Fruit fly (Drosophila melanogaster) whole organism, prepupa: ENCODE measurements around the gene CG31189.

ENCODE experiments used
- CG11294 ChIP-seq: fragments of 200-800 bp; sonication (Bioruptor generic); IDR thresholded peaks from 2 replicates; pipeline ENCODE4 v1.3.6; 2022; ENCODE audit warnings: missing biosample characterization, missing genetic modification characterization
- CG11902 ChIP-seq: fragments of 200-800 bp; sonication (Bioruptor generic); optimal IDR thresholded peaks from 3 replicates; lab custom pipeline; 2016; ENCODE audit warnings: missing biosample characterization, missing genetic modification characterization
- CG1621 ChIP-seq: fragments of 200-800 bp; sonication (Bioruptor generic); optimal IDR thresholded peaks from 3 replicates; lab custom pipeline; 2018; ENCODE audit warnings: missing biosample characterization, mild to moderate bottlenecking, missing genetic modification characterization
- CG16779 ChIP-seq: fragments of 200-800 bp; sonication (Bioruptor generic); optimal IDR thresholded peaks from 3 replicates; lab custom pipeline; 2017; ENCODE audit warnings: missing biosample characterization, mild to moderate bottlenecking, missing genetic modification characterization
- CG3032 ChIP-seq: fragments of 200-800 bp; optimal IDR thresholded peaks from 2 replicates; lab custom pipeline; 2019; ENCODE audit warnings: missing biosample characterization, mild to moderate bottlenecking, missing genetic modification characterization, moderate library complexity
- CG3919 ChIP-seq: fragments of 200-800 bp; sonication (Bioruptor generic); optimal IDR thresholded peaks from 3 replicates; lab custom pipeline; 2016; ENCODE audit warnings: missing biosample characterization, missing genetic modification characterization
- CG6276 ChIP-seq: fragments of 200-800 bp; sonication (Bioruptor generic); optimal IDR thresholded peaks from 2 replicates; lab custom pipeline; 2017; ENCODE audit warnings: missing biosample characterization, mild to moderate bottlenecking, missing genetic modification characterization
- CG6808 ChIP-seq: fragments of 200-800 bp; sonication (Bioruptor generic); optimal IDR thresholded peaks from 3 replicates; lab custom pipeline; 2017; ENCODE audit warnings: missing biosample characterization, missing genetic modification characterization, mild to moderate bottlenecking, moderate library complexity, missing genetic modification reagents
- CG6854 ChIP-seq: fragments of 200-800 bp; sonication (Bioruptor generic); optimal IDR thresholded peaks from 2 replicates; lab custom pipeline; 2017; ENCODE audit warnings: missing biosample characterization, mild to moderate bottlenecking, missing genetic modification characterization
- CG8319 ChIP-seq: fragments of 200-800 bp; sonication (Bioruptor generic); optimal IDR thresholded peaks from 3 replicates; lab custom pipeline; 2016; ENCODE audit warnings: missing biosample characterization, missing genetic modification characterization
- CG9139 ChIP-seq: fragments of 200-800 bp; sonication (Bioruptor generic); optimal IDR thresholded peaks from 3 replicates; lab custom pipeline; 2017; ENCODE audit warnings: missing biosample characterization, mild to moderate bottlenecking, missing genetic modification characterization
- Eip75B ChIP-seq: fragments of 200-800 bp; sonication (Bioruptor generic); optimal IDR thresholded peaks from 3 replicates; lab custom pipeline; 2016; ENCODE audit warnings: missing biosample characterization, missing genetic modification characterization
- Eip78C ChIP-seq: fragments of 200-800 bp; sonication (Bioruptor generic); peaks from one replicate; lab custom pipeline; 2016; ENCODE audit warnings: missing biosample characterization, missing genetic modification characterization
- Eip93F ChIP-seq: fragments of 200-800 bp; sonication (Bioruptor generic); optimal IDR thresholded peaks from 2 replicates; lab custom pipeline; 2016; ENCODE audit warnings: missing biosample characterization, mild to moderate bottlenecking, missing genetic modification characterization
- Hr38 ChIP-seq: sonication (Bioruptor generic); optimal IDR thresholded peaks from 2 replicates; lab custom pipeline; 2016; ENCODE audit warnings: missing biosample characterization, missing genetic modification characterization
- Hr39 ChIP-seq: fragments of 200-800 bp; sonication (Bioruptor generic); optimal IDR thresholded peaks from 2 replicates; lab custom pipeline; 2016; ENCODE audit warnings: missing biosample characterization, missing genetic modification characterization
- Hr4 ChIP-seq: fragments of 200-800 bp; sonication (Bioruptor generic); optimal IDR thresholded peaks from 3 replicates; lab custom pipeline; 2016; ENCODE audit warnings: missing biosample characterization, missing genetic modification characterization
- Lpt ChIP-seq: fragments of 200-800 bp; sonication (Bioruptor generic); optimal IDR thresholded peaks from 3 replicates; lab custom pipeline; 2016; ENCODE audit warnings: missing biosample characterization, missing genetic modification characterization
- Smox ChIP-seq: fragments of 200-800 bp; sonication (Bioruptor generic); optimal IDR thresholded peaks from 3 replicates; lab custom pipeline; 2016; ENCODE audit warnings: missing biosample characterization, missing genetic modification characterization
- Sox102F ChIP-seq: fragments of 200-800 bp; sonication (Bioruptor generic); optimal IDR thresholded peaks from 2 replicates; lab custom pipeline; 2016; ENCODE audit warnings: missing biosample characterization, mild to moderate bottlenecking, missing genetic modification characterization
- Sox14 ChIP-seq: fragments of 200-800 bp; sonication (Bioruptor generic); optimal IDR thresholded peaks from 3 replicates; lab custom pipeline; 2016; ENCODE audit warnings: missing biosample characterization, missing genetic modification characterization
- Sox15 ChIP-seq: fragments of 200-800 bp; sonication (Bioruptor generic); optimal IDR thresholded peaks from 3 replicates; lab custom pipeline; 2016; ENCODE audit warnings: missing biosample characterization, missing genetic modification characterization
- achi ChIP-seq: fragments of 200-800 bp; sonication (Bioruptor generic); optimal IDR thresholded peaks from 3 replicates; lab custom pipeline; 2016; ENCODE audit warnings: missing biosample characterization, missing genetic modification characterization
- acj6 ChIP-seq: fragments of 200-800 bp; sonication (Bioruptor generic); optimal IDR thresholded peaks from 3 replicates; lab custom pipeline; 2016; ENCODE audit warnings: missing biosample characterization, missing genetic modification characterization
- cyc ChIP-seq: fragments of 200-800 bp; sonication (Bioruptor generic); optimal IDR thresholded peaks from 3 replicates; lab custom pipeline; 2016; ENCODE audit warnings: missing biosample characterization, missing genetic modification characterization
- dsx ChIP-seq: fragments of 200-800 bp; optimal IDR thresholded peaks from 3 replicates; lab custom pipeline; 2019; ENCODE audit warnings: missing biosample characterization, mild to moderate bottlenecking, missing genetic modification characterization, moderate library complexity; ENCODE audit not compliant: poor library complexity, severe bottlenecking
- lz ChIP-seq: fragments of 200-800 bp; sonication (Bioruptor generic); optimal IDR thresholded peaks from 3 replicates; lab custom pipeline; 2016; ENCODE audit warnings: missing biosample characterization, missing genetic modification characterization
- net ChIP-seq: fragments of 200-800 bp; sonication (Bioruptor generic); optimal IDR thresholded peaks from 3 replicates; lab custom pipeline; 2016; ENCODE audit warnings: missing biosample characterization, missing genetic modification characterization
- spab ChIP-seq: fragments of 200-800 bp; sonication (Bioruptor generic); optimal IDR thresholded peaks from 2 replicates; lab custom pipeline; 2017; ENCODE audit warnings: missing biosample characterization, mild to moderate bottlenecking, missing genetic modification characterization, missing genetic modification reagents
- ss ChIP-seq, 2 experiments: fragments of 200-800 bp; sonication (Bioruptor generic); optimal IDR thresholded peaks; 2 replicates in 1 of 2; 3 replicates in 1 of 2; lab custom pipeline; 2017 to 2018; ENCODE audit warnings: mild to moderate bottlenecking in 2 of 2, missing biosample characterization in 2 of 2, missing genetic modification characterization in 2 of 2, moderate library complexity in 1 of 2
- svp ChIP-seq: fragments of 200-800 bp; sonication (Bioruptor generic); peaks from one replicate; lab custom pipeline; 2016; ENCODE audit warnings: missing biosample characterization, missing genetic modification characterization
- topi ChIP-seq: fragments of 200-800 bp; sonication (Bioruptor generic); optimal IDR thresholded peaks from 3 replicates; lab custom pipeline; 2016; ENCODE audit warnings: missing biosample characterization, missing genetic modification characterization
- vri ChIP-seq: fragments of 200-800 bp; sonication (Bioruptor generic); optimal IDR thresholded peaks from 3 replicates; lab custom pipeline; 2016; ENCODE audit warnings: missing biosample characterization, mild to moderate bottlenecking, missing genetic modification characterization

Gene CG31189

DNA sequence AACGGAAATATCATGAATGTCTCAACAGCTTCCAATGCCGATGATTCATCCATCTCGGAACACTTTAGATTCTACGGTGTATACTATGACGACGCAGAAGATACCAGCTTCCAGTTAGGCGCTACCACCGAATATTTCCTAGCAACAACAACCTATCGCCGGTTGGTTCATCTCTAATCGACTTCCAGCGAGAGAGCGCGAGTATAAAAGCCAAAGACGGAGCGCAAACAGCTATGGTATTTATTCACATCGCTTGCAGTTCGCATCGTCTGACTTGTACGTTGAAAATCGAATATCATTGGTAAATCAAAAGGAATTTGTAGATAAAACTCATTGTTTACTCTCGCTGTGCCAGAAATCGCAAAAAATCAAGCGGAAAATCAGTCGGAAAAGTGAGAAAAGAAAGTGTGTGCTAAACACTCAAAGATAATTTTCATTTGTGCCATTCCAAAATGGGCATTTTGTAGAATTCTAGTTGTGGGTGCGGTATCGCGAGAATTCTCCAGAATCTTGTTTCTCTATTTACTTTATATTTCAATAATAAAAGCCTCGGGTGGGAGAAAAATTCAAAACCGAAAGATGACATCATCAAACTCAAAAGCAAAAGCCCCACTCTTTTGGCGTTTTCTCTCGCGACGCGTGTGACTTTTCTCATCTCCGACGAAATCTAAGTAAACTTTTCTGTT is 19.5 kb upstream of the CG31189 start, which contains the start of gene AnxB9 (continued):
- peak; percentile 10 for TF ChIP-seq CG6808
- peak; percentile 0 for TF ChIP-seq lz (GFP tag; lab: Kevin White, UChicago)
- TF ChIP-seq cyc (GFP tag; lab: Kevin White, UChicago) = no peak
- TF ChIP-seq CG9139 (GFP tag; lab: Kevin White, UChicago) = peak; percentile 61
- TF ChIP-seq CG6276 (GFP tag; lab: Kevin White, UChicago) = peak; percentile 33
- peak; percentile 27 for TF ChIP-seq topi (GFP tag; lab: Kevin White, UChicago)
- peak; percentile 22 for TF ChIP-seq Eip75B (GFP tag; lab: Kevin White, UChicago)
- peak; percentile 46 for TF ChIP-seq svp

DNA sequence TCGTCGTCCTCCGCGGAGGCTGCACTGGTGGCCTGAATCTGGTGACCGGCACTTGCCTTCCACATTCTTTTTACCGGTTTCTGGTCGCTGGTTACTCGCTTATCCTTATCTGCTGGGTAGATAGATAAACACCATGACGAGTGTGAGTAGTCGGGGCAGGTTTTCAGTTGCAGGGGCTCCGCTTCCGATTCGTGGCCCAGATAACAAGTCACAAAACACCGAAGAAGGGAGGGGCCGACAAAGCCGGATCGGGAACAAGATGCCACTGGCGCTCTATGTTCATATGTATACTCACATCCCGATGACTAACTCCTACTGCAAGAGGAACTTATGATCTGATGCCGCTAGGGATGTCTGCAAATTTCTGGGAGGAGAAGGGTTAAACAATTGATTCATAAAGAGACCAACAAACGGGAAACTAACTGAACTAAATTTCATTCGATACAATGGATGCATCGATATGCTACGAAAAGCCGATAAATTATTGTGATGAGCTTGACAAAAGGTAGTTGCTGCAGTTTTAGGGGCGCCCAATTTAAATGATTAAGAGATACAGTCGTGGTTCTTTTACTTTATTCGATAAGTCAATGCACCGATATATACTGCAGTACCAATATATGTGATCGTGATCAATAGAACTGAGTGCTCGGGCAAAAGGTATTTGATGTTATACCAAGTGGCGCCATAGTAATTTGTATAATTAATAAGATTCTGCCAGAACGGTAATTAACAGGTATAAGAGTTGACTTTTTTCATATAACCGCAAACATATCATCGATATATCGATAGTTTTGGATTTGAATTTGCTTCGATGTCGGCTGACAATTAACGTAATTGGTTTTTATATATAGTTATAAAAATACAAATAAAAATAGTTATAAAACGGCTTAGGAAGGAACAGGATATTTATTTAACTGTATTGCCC is 18.6 kb upstream of the CG31189 start, which contains the start of gene Cortactin:
Gene Cortactin, minus strand, starts transcription at position 472 of the 925 bp plus-strand sequence.
- TF ChIP-seq Sox14 (GFP tag; lab: Kevin White, UChicago) = peak; percentile 2
- peak; percentile 1 for TF ChIP-seq CG3919 (GFP tag; lab: Kevin White, UChicago)
- peak in 1 of 2 experiments; percentile 13 for TF ChIP-seq ss (GFP tag; optimal IDR thresholded peaks at IDR 0.05; lab: Kevin White, UChicago)
- no peak for TF ChIP-seq net (GFP tag; lab: Kevin White, UChicago)
- TF ChIP-seq CG3032 (tag; lab: Kevin White, UChicago) = no peak
- peak; percentile 62 for TF ChIP-seq svp
- TF ChIP-seq Eip78C = peak; percentile 15

DNA sequence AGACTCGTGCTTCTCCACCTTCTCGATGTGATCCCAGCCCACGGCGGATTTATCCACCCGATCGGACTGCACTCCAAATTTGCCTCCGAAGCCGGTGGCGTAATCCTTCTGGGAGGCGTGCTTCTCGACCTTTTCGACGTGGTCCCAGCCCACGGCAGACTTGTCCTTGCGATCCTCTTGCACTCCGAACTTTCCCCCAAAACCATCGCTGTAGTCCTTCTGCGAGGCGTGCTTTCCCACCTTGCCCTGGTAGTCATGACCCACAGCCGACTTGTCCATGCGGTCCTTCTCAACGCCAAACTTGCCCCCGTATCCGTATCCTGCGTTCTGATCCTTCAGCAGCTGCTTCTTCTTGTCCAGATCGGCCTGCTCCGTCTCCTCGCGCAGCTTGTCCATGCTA is 17.8 kb upstream of the CG31189 start:
- TF ChIP-seq CG8319 (GFP tag; lab: Kevin White, UChicago) (no peak), ss (GFP tag; optimal IDR thresholded peaks at IDR 0.05; lab: Kevin White, UChicago) (no peak), topi (GFP tag; lab: Kevin White, UChicago) (no peak), Eip93F (GFP tag; lab: Kevin White, UChicago) (no peak), Sox102F (GFP tag; lab: Kevin White, UChicago) (no peak), acj6 (GFP tag; lab: Kevin White, UChicago) (no peak), Hr39 (GFP tag; lab: Kevin White, UChicago) (no peak), CG16779 (tag; lab: Kevin White, UChicago) (no peak), Lpt (no peak), Hr38 (no peak), Smox (GFP tag; lab: Kevin White, UChicago) (no peak), CG11902 (GFP tag; lab: Kevin White, UChicago) (no peak), spab (GFP tag; lab: Kevin White, UChicago) (no peak), svp (no peak), CG6854 (GFP tag; lab: Kevin White, UChicago) (no peak), CG1621 (tag; lab: Kevin White, UChicago) (no peak), dsx (GFP tag; lab: Kevin White, UChicago) (no peak), Hr4 (no peak), CG11294 (no peak)

DNA sequence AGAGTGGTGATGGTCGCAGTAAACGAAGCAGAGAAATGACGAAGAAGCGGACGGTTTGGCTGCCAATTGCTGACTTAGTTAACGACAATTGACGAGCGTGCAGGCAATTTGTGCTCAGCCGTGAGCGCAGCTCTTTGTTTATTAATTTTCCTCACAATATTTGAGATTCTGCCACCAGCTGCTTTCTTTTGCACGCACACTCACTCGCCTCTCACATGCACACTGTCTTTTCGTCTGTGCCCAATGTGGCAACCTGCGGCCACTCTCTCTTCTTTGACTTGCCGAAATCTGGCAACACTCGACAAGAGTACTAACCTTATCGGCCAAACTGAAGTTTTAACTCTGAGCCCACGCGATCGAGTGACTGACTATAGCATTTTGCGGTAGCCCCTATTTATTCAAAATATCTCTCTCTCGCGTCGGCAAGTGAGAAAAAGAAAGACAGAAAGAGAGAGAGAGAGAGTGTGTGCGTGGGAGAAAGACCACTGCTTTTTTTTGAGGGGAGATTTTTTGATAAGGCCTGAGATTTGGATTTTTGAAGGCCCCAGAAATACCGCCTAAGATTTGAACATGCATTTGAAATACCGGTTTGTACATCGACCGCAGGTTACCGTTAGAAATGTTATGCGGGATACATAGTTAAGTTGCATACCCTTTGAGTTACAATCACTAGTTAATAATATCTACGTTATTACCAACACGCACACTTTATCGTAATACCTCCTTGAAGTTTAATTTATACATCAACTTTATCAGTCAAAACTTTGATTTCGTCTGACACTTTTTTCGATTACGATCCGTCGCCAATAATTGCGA is 15.0 kb upstream of the CG31189 start, which contains the start of gene Mvl:
Gene Mvl, minus strand, starts transcription at position 371 of the 816 bp plus-strand sequence.
- TF ChIP-seq CG6854 (GFP tag; lab: Kevin White, UChicago) (no peak), Eip78C (peak; percentile 78), achi (GFP tag; lab: Kevin White, UChicago) (peak; percentile 24), Sox15 (GFP tag; lab: Kevin White, UChicago) (no peak), vri (GFP tag; lab: Kevin White, UChicago) (peak; percentile 9), CG3032 (tag; lab: Kevin White, UChicago) (peak; percentile 6), svp (peak; percentile 68), CG1621 (tag; lab: Kevin White, UChicago) (peak; percentile 25), Sox14 (GFP tag; lab: Kevin White, UChicago) (peak; percentile 51)
